Worm (Caenorhabditis elegans) whole organism, L2 larva: ENCODE data around the gene egg-3.

Experiments
- C34F6.9 ChIP-seq: fragments of 150-350 bp; optimal IDR thresholded peaks from 2 replicates; lab custom pipeline; 2014; ENCODE audit warnings: missing biosample characterization, missing genetic modification characterization
- F13H6.1 ChIP-seq: sonication (generic microtip); optimal IDR thresholded peaks from 2 replicates; lab custom pipeline; 2016; ENCODE audit warnings: missing genetic modification characterization, missing compliant biosample characterization
- Y55F3AM.14 ChIP-seq: fragments of 200-800 bp; sonication (Bioruptor generic); optimal IDR thresholded peaks from 2 replicates; lab custom pipeline; 2018; ENCODE audit warnings: mild to moderate bottlenecking, missing genetic modification characterization, missing compliant biosample characterization
- alr-1 ChIP-seq: fragments of 150-350 bp; optimal IDR thresholded peaks from 2 replicates; lab custom pipeline; 2014; ENCODE audit warnings: missing biosample characterization, missing genetic modification characterization
- ama-1 ChIP-seq: fragments of 150-350 bp; optimal IDR thresholded peaks from 2 replicates; lab custom pipeline; 2018; ENCODE audit warnings: inconsistent platforms
- blmp-1 ChIP-seq: sonication (generic microtip); optimal IDR thresholded peaks from 2 replicates; lab custom pipeline; 2017; ENCODE audit warnings: missing genetic modification characterization, mild to moderate bottlenecking, missing compliant biosample characterization, antibody characterized with exemption, moderate library complexity; ENCODE audit not compliant: insufficient read depth
- ceh-16 ChIP-seq: fragments of 150-350 bp; optimal IDR thresholded peaks from 2 replicates; lab custom pipeline; 2014; ENCODE audit warnings: missing biosample characterization, missing genetic modification characterization
- dmd-4 ChIP-seq: sonication (generic microtip); optimal IDR thresholded peaks from 2 replicates; lab custom pipeline; 2017; ENCODE audit warnings: missing biosample characterization, missing genetic modification characterization
- egl-27 ChIP-seq: sonication (generic microtip); optimal IDR thresholded peaks from 3 replicates; lab custom pipeline; 2017; ENCODE audit warnings: missing biosample characterization, missing genetic modification reagents, missing genetic modification characterization
- fos-1 ChIP-seq: fragments of 150-350 bp; optimal IDR thresholded peaks from 2 replicates; lab custom pipeline; 2014; ENCODE audit warnings: missing biosample characterization, missing genetic modification characterization
- gmeb-1 ChIP-seq: fragments of 150-350 bp; optimal IDR thresholded peaks from 2 replicates; lab custom pipeline; 2014; ENCODE audit warnings: missing biosample characterization, missing genetic modification characterization
- lin-13 ChIP-seq: fragments of 150-350 bp; optimal IDR thresholded peaks from 2 replicates; lab custom pipeline; 2014; ENCODE audit warnings: missing biosample characterization, missing genetic modification reagents, missing genetic modification characterization
- lsy-2 ChIP-seq, 2 experiments: fragments of 150-350 bp in 1 of 2; sonication (generic microtip) in 1 of 2; optimal IDR thresholded peaks; 2 replicates each; lab custom pipeline; 2014 to 2017; ENCODE audit warnings: missing biosample characterization in 2 of 2, missing genetic modification characterization in 2 of 2
- mab-5 ChIP-seq: fragments of 150-350 bp; optimal IDR thresholded peaks from 2 replicates; lab custom pipeline; 2014; ENCODE audit warnings: missing biosample characterization, missing genetic modification characterization
- mdl-1 ChIP-seq, 2 experiments: fragments of 150-350 bp in 1 of 2; sonication (generic microtip) in 1 of 2; optimal IDR thresholded peaks; 2 replicates each; lab custom pipeline; 2017; ENCODE audit warnings: missing biosample characterization in 2 of 2, missing genetic modification characterization in 2 of 2
- nhr-11 ChIP-seq: fragments of 150-350 bp; optimal IDR thresholded peaks from 2 replicates; lab custom pipeline; 2014; ENCODE audit warnings: missing biosample characterization, missing genetic modification characterization
- nhr-129 ChIP-seq: fragments of 150-350 bp; optimal IDR thresholded peaks from 2 replicates; lab custom pipeline; 2014; ENCODE audit warnings: missing biosample characterization, missing genetic modification characterization
- nhr-23 ChIP-seq: fragments of 150-350 bp; optimal IDR thresholded peaks from 2 replicates; lab custom pipeline; 2014; ENCODE audit warnings: missing biosample characterization, missing genetic modification reagents, missing genetic modification characterization
- nhr-25 ChIP-seq: fragments of 150-350 bp; sonication (generic microtip); optimal IDR thresholded peaks from 3 replicates; lab custom pipeline; 2014; ENCODE audit warnings: missing biosample characterization, missing genetic modification characterization
- nhr-6 ChIP-seq: fragments of 150-350 bp; optimal IDR thresholded peaks from 2 replicates; lab custom pipeline; 2014; ENCODE audit warnings: missing biosample characterization, missing genetic modification characterization
- nhr-77 ChIP-seq: fragments of 150-350 bp; optimal IDR thresholded peaks from 2 replicates; lab custom pipeline; 2014; ENCODE audit warnings: missing biosample characterization, missing genetic modification characterization
- peb-1 ChIP-seq: fragments of 150-350 bp; optimal IDR thresholded peaks from 2 replicates; lab custom pipeline; 2014; ENCODE audit warnings: missing biosample characterization, missing genetic modification characterization
- sma-3 ChIP-seq: sonication (generic microtip); optimal IDR thresholded peaks from 2 replicates; lab custom pipeline; 2016; ENCODE audit warnings: missing genetic modification reagents, missing genetic modification characterization, missing compliant biosample characterization
- sma-9 ChIP-seq, 2 experiments: fragments of 150-350 bp in 1 of 2; sonication (generic microtip) in 1 of 2; optimal IDR thresholded peaks; 2 replicates each; lab custom pipeline; 2014 to 2016; ENCODE audit warnings: missing genetic modification characterization in 2 of 2, mild to moderate bottlenecking in 1 of 2, missing biosample characterization in 1 of 2, missing compliant biosample characterization in 1 of 2, missing genetic modification reagents in 1 of 2, moderate library complexity in 1 of 2
- snpc-4 ChIP-seq: fragments of 150-350 bp; optimal IDR thresholded peaks from 2 replicates; lab custom pipeline; 2014; ENCODE audit warnings: missing biosample characterization, missing genetic modification characterization
- unc-39 ChIP-seq: fragments of 150-350 bp; optimal IDR thresholded peaks from 2 replicates; lab custom pipeline; 2014; ENCODE audit warnings: missing biosample characterization, missing genetic modification characterization
- unc-55 ChIP-seq: fragments of 150-350 bp; sonication (generic microtip); optimal IDR thresholded peaks from 3 replicates; lab custom pipeline; 2014; ENCODE audit warnings: missing biosample characterization, missing genetic modification reagents, missing genetic modification characterization
- unc-62 ChIP-seq: fragments of 150-350 bp; optimal IDR thresholded peaks from 2 replicates; lab custom pipeline; 2014; ENCODE audit warnings: missing biosample characterization, missing genetic modification reagents, missing genetic modification characterization
- zag-1 ChIP-seq: fragments of 150-350 bp; optimal IDR thresholded peaks from 2 replicates; lab custom pipeline; 2014; ENCODE audit warnings: missing biosample characterization, missing genetic modification characterization
- ztf-1 ChIP-seq: fragments of 200-800 bp; sonication (Bioruptor generic); conservative IDR thresholded peaks from 2 replicates; pipeline ENCODE4 v1.3.6; 2022; ENCODE audit warnings: missing genetic modification characterization, missing compliant biosample characterization
- ztf-11 ChIP-seq: sonication (generic microtip); optimal IDR thresholded peaks from 2 replicates; lab custom pipeline; 2017; ENCODE audit warnings: missing biosample characterization, missing genetic modification characterization

The egg-3 gene

DNA sequence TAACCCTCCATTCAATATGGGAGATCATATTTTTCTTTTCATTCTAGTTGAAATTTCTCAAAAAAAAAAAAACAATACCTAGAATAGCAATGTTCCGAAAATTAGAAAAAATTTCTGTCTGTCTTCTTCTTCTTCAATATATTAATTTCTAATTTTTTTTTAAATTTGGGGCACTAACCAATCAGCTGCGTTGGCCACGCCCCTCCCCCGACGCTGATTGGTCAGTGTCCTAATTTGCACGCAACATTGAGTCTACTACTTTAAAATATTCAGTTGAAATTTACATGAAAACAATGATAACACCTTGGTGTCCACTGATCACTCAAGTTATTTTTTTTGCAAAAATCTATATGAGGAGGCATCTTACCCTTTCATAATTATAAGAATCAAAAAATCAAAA is 11.7 kb upstream of the egg-3 start:
- TF ChIP-seq fos-1 (tag; lab: Kevin White, UChicago) (no peak), alr-1 (tag; lab: Kevin White, UChicago) (no peak), lin-13 (GFP tag; lab: Kevin White, UChicago) (no peak), unc-39 (tag; lab: Kevin White, UChicago) (no peak), sma-3 (GFP tag; lab: Kevin White, UChicago) (no peak), zag-1 (tag; lab: Kevin White, UChicago) (no peak), C34F6.9 (no peak), nhr-6 (tag; lab: Kevin White, UChicago) (no peak), sma-9 (GFP tag; optimal IDR thresholded peaks at IDR 0.05; lab: Kevin White, UChicago) (no peak), sma-9 (tag; optimal IDR thresholded peaks at IDR 0.05; lab: Kevin White, UChicago) (no peak), lsy-2 (tag; optimal IDR thresholded peaks at IDR 0.05; lab: Kevin White, UChicago) (no peak), nhr-25 (tag; lab: Kevin White, UChicago) (no peak)
- TF ChIP-seq, all 48 proteins: peak for 0

DNA sequence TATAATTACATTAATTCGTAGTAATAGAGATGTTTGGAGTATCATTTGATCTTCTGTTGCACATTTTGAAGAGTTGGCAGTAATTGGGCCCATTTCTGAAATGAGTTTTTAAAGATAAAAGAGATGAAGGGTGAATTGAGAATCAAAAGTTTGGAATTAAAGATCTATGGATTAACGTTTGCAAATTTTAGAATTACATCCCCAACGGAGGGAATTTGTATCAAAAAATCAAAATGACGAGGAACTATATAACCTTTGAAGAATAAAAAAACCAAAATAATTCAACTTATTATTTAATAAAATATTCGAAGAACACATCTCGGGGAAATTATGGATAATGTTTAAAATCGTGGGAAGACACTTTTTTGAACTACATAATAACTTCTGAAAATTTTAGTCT is 10.8 kb upstream of the egg-3 start, which contains the start of gene sra-10:
sra-10 (minus strand) TSS at position 101 of the 400 bp plus-strand sequence.
- TF ChIP-seq unc-62 (GFP tag; lab: Kevin White, UChicago), result no peak
- no peak for TF ChIP-seq dmd-4 (tag; lab: Kevin White, UChicago)
- TF ChIP-seq unc-55 (GFP tag; lab: Kevin White, UChicago), result no peak
- no peak for TF ChIP-seq sma-9 (GFP tag; optimal IDR thresholded peaks at IDR 0.05; lab: Kevin White, UChicago)
- no peak for TF ChIP-seq sma-9 (tag; optimal IDR thresholded peaks at IDR 0.05; lab: Kevin White, UChicago)
- TF ChIP-seq ztf-1, result no peak
- TF ChIP-seq mab-5 (tag; lab: Kevin White, UChicago), result no peak
- no peak for TF ChIP-seq F13H6.1 (tag; lab: Kevin White, UChicago)
- no peak for TF ChIP-seq ceh-16 (tag; lab: Kevin White, UChicago)
- no peak for TF ChIP-seq lin-13 (GFP tag; lab: Kevin White, UChicago)
- TF ChIP-seq fos-1 (tag; lab: Kevin White, UChicago), result no peak
- no peak for TF ChIP-seq ama-1
- no peak for TF ChIP-seq snpc-4 (tag; lab: Kevin White, UChicago)
- no peak for TF ChIP-seq nhr-25 (tag; lab: Kevin White, UChicago)
- TF ChIP-seq ztf-11, result no peak
- no peak for TF ChIP-seq nhr-23 (tag; lab: Kevin White, UChicago)
- no peak for TF ChIP-seq zag-1 (tag; lab: Kevin White, UChicago)

DNA sequence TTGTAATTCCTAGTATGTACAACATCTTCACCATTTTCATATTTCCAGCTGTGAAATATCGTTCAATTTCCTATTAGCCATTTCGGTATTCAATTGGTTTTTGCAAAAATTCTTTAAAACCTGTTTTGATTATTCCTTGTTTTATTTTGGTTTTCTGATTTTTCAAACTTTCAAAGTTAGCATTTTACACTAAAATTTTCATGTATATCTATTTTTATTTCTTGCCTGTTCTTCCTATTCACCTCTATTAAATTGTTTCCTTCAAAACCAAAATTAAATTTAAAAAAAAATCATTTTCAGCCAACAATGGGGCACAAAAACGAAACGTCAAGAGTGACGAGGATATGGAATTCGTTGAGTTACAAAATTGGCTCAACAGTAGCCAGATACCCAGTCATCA is 4.7 kb upstream of the egg-3 start, which contains the start of gene ptr-8:
ptr-8 (plus strand) TSS at position 301 of the 400 bp plus-strand sequence.
- TF ChIP-seq nhr-23 (tag; lab: Kevin White, UChicago) (no peak), peb-1 (no peak), unc-55 (GFP tag; lab: Kevin White, UChicago) (no peak), nhr-77 (tag; lab: Kevin White, UChicago) (no peak), alr-1 (tag; lab: Kevin White, UChicago) (no peak), ztf-1 (no peak), sma-9 (GFP tag; optimal IDR thresholded peaks at IDR 0.05; lab: Kevin White, UChicago) (no peak), sma-9 (tag; optimal IDR thresholded peaks at IDR 0.05; lab: Kevin White, UChicago) (no peak), F13H6.1 (tag; lab: Kevin White, UChicago) (no peak), blmp-1 (tag; lab: Kevin White, UChicago) (no peak), lsy-2 (tag; optimal IDR thresholded peaks at IDR 0.05; lab: Kevin White, UChicago) (no peak), gmeb-1 (tag; lab: Kevin White, UChicago) (no peak), sma-3 (GFP tag; lab: Kevin White, UChicago) (no peak), egl-27 (tag; lab: Kevin White, UChicago) (no peak), ztf-11 (no peak), C34F6.9 (no peak)

DNA sequence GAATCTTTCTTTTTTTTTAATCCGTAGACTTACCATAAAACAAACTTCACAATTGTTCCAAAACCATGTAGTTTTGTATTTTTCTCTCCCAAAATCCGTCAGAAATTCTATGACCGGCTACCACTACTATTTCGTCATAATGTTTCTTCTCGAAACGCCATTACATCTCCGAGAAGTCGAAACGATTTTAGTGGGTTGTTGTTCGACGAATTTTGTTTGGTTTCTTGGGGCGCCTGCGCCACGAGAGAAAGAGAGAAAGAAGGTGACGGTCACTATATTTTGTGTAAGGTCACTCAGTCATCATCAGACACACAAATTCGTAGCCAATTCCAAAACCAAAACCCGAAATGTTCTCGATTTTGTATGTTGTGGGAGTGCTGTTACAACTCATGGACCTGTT is 2.9 kb upstream of the egg-3 start:
- TF ChIP-seq nhr-6 (tag; lab: Kevin White, UChicago) (no peak), nhr-25 (tag; lab: Kevin White, UChicago) (peak; percentile 75), Y55F3AM.14 (GFP tag; lab: Kevin White, UChicago) (no peak), nhr-77 (tag; lab: Kevin White, UChicago) (no peak), nhr-129 (tag; lab: Kevin White, UChicago) (peak; percentile 67), sma-3 (GFP tag; lab: Kevin White, UChicago) (peak; percentile 39), nhr-11 (no peak), mab-5 (tag; lab: Kevin White, UChicago) (no peak), unc-39 (tag; lab: Kevin White, UChicago) (no peak), ztf-1 (no peak), peb-1 (no peak), fos-1 (tag; lab: Kevin White, UChicago) (peak; percentile 17), mdl-1 (tag; optimal IDR thresholded peaks at IDR 0.05; lab: Kevin White, UChicago) (no peak)
